Fruit fly (Drosophila melanogaster): Measurements from ENCODE around the gene CG4259.

CG4259 gene

DNA sequence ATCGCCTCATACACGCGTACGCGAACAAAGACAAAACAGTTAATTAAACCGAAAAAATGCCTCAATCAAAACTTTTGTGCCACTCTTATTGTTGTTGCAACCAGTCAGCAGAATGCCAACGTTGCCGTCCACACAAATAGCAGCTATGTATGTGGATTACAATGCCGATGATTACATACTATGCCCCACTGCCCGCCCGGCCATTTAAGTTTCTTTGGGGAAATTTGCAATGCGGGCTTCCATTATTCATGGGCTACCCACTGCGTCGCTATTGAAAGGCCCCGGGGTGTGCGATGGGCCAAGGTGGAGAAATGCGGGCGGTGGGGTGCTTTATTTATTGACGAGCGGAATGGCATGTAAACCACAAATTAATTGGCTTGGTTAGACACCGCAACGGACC, 44.7 kb downstream of the CG4259 start (continued):
- TF ChIP-seq Optix (GFP tag; IDR thresholded peaks at IDR 0.05) (0 out of 3 replicates have a peak, but pooled peaks have one; percentile 44), CG11456 (GFP tag; IDR thresholded peaks at IDR 0.05) (0 out of 3 replicates have a peak, but pooled peaks have one; percentile 54), CG18599 (GFP tag; optimal IDR thresholded peaks at IDR 0.05) (peak; percentile 3), C15 (GFP tag; IDR thresholded peaks at IDR 0.05) (no peak), Gug (GFP tag; IDR thresholded peaks at IDR 0.05) (peak; percentile 57; the same call in 3 of the 4 replicates), sisA (GFP tag; IDR thresholded peaks at IDR 0.05) (peak; percentile 14; the same call in 1 of the 2 replicates), CG8388 (GFP tag; optimal IDR thresholded peaks at IDR 0.05) (no peak), MBD-R2 (GFP tag; IDR thresholded peaks at IDR 0.05) (no peak), Ets97D (GFP tag; optimal IDR thresholded peaks at IDR 0.05) (no peak), CG5180 (GFP tag; optimal IDR thresholded peaks at IDR 0.05) (no peak), Ets65A (GFP tag) (peak; percentile 17), CG4707 (GFP tag; optimal IDR thresholded peaks at IDR 0.05) (no peak), bowl (GFP tag; IDR thresholded peaks at IDR 0.05) (no peak), lov (optimal IDR thresholded peaks at IDR 0.05) (no peak), lov (GFP tag; IDR thresholded peaks at IDR 0.05) (0 out of 3 replicates have a peak, but pooled peaks have one; percentile 43), sim (GFP tag; IDR thresholded peaks at IDR 0.05) (no peak), gcm (GFP tag; optimal IDR thresholded peaks at IDR 0.05) (no peak), Tbp (GFP tag; optimal IDR thresholded peaks at IDR 0.05) (no peak), klu (GFP tag; IDR thresholded peaks at IDR 0.05) (no peak), vfl (GFP tag; optimal IDR thresholded peaks at IDR 0.05) (no peak), NFAT (GFP tag; IDR thresholded peaks at IDR 0.05) (0 out of 2 replicates have a peak, but pooled peaks have one; percentile 7), shn (GFP tag; optimal IDR thresholded peaks at IDR 0.05) (no peak), YL-1 (GFP tag; optimal IDR thresholded peaks at IDR 0.05) (no peak), CG11696 (GFP tag; IDR thresholded peaks at IDR 0.05) (peak; percentile 81), CG7963 (GFP tag; IDR thresholded peaks at IDR 0.05; ENCODE audit: partially characterized antibody) (no peak), CG4424 (GFP tag; optimal IDR thresholded peaks at IDR 0.05) (no peak), ci (GFP tag; IDR thresholded peaks at IDR 0.05) (peak; percentile 50; the same call in 2 of the 3 replicates), CG17328 (GFP tag; IDR thresholded peaks at IDR 0.05) (0 out of 2 replicates have a peak, but pooled peaks have one; percentile 22), Gsc (GFP tag; IDR thresholded peaks at IDR 0.05) (peak; percentile 46; the same call in 1 of the 2 replicates), slbo (GFP tag; IDR thresholded peaks at IDR 0.05) (peak; percentile 44; the same call in 1 of the 2 replicates), gt (GFP tag; IDR thresholded peaks at IDR 0.05) (0 out of 2 replicates have a peak, but pooled peaks have one; percentile 14), CG6689 (GFP tag; IDR thresholded peaks at IDR 0.05) (peak; percentile 32; the same call in 1 of the 2 replicates), Sox102F (GFP tag; optimal IDR thresholded peaks at IDR 0.05) (peak; percentile 50), br (optimal IDR thresholded peaks at IDR 0.05) (no peak), Doc3 (GFP tag; IDR thresholded peaks at IDR 0.05; ENCODE audit: partially characterized antibody) (no peak), CG17802 (tag; optimal IDR thresholded peaks at IDR 0.05) (no peak), nmo (GFP tag; optimal IDR thresholded peaks at IDR 0.05) (no peak), CG4360 (GFP tag; IDR thresholded peaks at IDR 0.05) (0 out of 2 replicates have a peak, but pooled peaks have one; percentile 33), Rfx (GFP tag; IDR thresholded peaks at IDR 0.05) (peak; percentile 45; the same call in 1 of the 2 replicates), Fer1 (GFP tag; optimal IDR thresholded peaks at IDR 0.05) (no peak), CG4404 (GFP tag; IDR thresholded peaks at IDR 0.05) (0 out of 2 replicates have a peak, but pooled peaks have one; percentile 21), Opbp (GFP tag; IDR thresholded peaks at IDR 0.05; ENCODE audit: partially characterized antibody) (no peak), CG8290 (GFP tag; optimal IDR thresholded peaks at IDR 0.05) (no peak), CG8290 (tag; optimal IDR thresholded peaks at IDR 0.05) (peak in 1 of 2 experiments; percentile 15), org-1 (GFP tag; optimal IDR thresholded peaks at IDR 0.05) (no peak), CG6175 (GFP tag; IDR thresholded peaks at IDR 0.05) (no peak), B-H2 (GFP tag; optimal IDR thresholded peaks at IDR 0.05) (no peak), HmgZ (tag; optimal IDR thresholded peaks at IDR 0.05) (no peak), nerfin-1 (tag; optimal IDR thresholded peaks at IDR 0.05) (no peak), ara (GFP tag; IDR thresholded peaks at IDR 0.05) (0 out of 2 replicates have a peak, but pooled peaks have one; percentile 31), H2.0 (GFP tag; IDR thresholded peaks at IDR 0.05) (peak; percentile 33; the same call in 1 of the 2 replicates), CG6683 (GFP tag; optimal IDR thresholded peaks at IDR 0.05) (no peak)
